Fruit fly (Drosophila melanogaster) Kc167 (cell line): Measurements from ENCODE around the gene sunz.

Experiments used
- Myc ChIP-seq: fragments of >200 bp; optimal IDR thresholded peaks from 2 replicates; lab custom pipeline; 2017; ENCODE audit warnings: missing external identifiers
- Sin3A ChIP-seq: fragments of >200 bp; optimal IDR thresholded peaks from 2 replicates; lab custom pipeline; 2018; ENCODE audit warnings: missing external identifiers
- h ChIP-seq: fragments of >200 bp; optimal IDR thresholded peaks from 3 replicates; lab custom pipeline; 2018; ENCODE audit warnings: missing external identifiers
- insv ChIP-seq: fragments of >200 bp; optimal IDR thresholded peaks from 3 replicates; lab custom pipeline; 2018; ENCODE audit warnings: missing external identifiers
- psq ChIP-seq: fragments of >200 bp; optimal IDR thresholded peaks from 2 replicates; lab custom pipeline; 2017; ENCODE audit warnings: missing external identifiers
- ttk ChIP-seq: sonication (Bioruptor generic); optimal IDR thresholded peaks from 2 replicates; lab custom pipeline; 2017; ENCODE audit warnings: missing external identifiers

The sunz gene

dm6 chr3R:6657278-6658246 is 27.6 kb downstream of the sunz start, which contains the start of the genes CG1307 and twr:
TSS of gene CG1307 (minus strand) at chr3R:6657442.
TSS of gene twr (plus strand) at chr3R:6657882.
- no peak for TF ChIP-seq Myc
- no peak for TF ChIP-seq Sin3A (lab: Kevin White, UChicago)
- no peak for TF ChIP-seq h
- no peak for TF ChIP-seq insv (lab: Kevin White, UChicago)
- no peak for TF ChIP-seq ttk (lab: Kevin White, UChicago)

DNA sequence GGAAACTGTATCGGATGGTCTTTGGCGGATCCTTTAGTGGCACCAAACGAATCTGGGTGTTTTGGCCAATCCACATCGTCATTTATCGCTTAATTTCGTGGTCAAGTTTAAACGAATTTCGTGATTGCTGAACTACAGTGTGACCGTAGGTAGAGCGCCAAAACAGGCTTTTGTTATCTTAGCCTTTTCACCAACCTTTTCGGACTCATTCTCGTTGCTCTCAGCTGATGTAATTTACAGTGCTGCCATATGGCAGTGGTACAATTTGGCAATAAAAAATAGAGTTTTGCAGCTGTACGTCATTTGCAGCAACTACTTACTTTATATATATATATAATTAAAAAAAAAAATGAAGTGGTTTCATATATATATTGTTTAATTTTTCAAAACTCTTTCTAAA is 30.0 kb downstream of the sunz start, which contains the start of gene agt:
agt (minus strand) TSS at position 160 of the 400 bp plus-strand sequence.
- TF ChIP-seq psq (lab: Kevin White, UChicago) (no peak), ttk (lab: Kevin White, UChicago) (no peak), Sin3A (lab: Kevin White, UChicago) (no peak), insv (lab: Kevin White, UChicago) (no peak), h (no peak), Myc (no peak)

dm6 chr3R:6662613-6663288 is 32.8 kb downstream of the sunz start:
- no peak for TF ChIP-seq Myc
- TF ChIP-seq psq (lab: Kevin White, UChicago): no peak
- no peak for TF ChIP-seq h
- no peak for TF ChIP-seq Sin3A (lab: Kevin White, UChicago)
- TF ChIP-seq ttk (lab: Kevin White, UChicago): no peak
- no peak for TF ChIP-seq insv (lab: Kevin White, UChicago)

DNA sequence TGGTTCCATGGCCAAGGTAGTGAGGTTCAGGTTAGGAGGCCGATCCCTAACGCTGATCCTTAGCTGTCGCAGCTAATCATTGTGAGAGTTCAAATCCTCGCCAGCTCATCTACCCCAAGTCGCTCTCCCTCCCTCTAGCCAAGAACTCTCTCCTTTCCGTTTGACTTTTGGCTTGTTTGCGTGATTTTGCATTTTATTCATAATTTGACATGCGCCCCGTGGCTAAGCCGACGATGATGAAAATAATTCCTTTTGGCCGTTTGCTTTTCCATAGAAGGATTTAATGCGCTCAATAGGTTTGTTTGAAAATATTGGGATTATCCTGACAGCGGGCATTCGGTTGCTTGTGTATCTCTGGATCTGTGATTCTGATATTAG is 33.3 kb downstream of the sunz start:
- no peak for TF ChIP-seq ttk (lab: Kevin White, UChicago)
- TF ChIP-seq h: no peak
- TF ChIP-seq Myc: no peak
- no peak for TF ChIP-seq psq (lab: Kevin White, UChicago)
- no peak for TF ChIP-seq insv (lab: Kevin White, UChicago)
- TF ChIP-seq Sin3A (lab: Kevin White, UChicago): no peak

DNA sequence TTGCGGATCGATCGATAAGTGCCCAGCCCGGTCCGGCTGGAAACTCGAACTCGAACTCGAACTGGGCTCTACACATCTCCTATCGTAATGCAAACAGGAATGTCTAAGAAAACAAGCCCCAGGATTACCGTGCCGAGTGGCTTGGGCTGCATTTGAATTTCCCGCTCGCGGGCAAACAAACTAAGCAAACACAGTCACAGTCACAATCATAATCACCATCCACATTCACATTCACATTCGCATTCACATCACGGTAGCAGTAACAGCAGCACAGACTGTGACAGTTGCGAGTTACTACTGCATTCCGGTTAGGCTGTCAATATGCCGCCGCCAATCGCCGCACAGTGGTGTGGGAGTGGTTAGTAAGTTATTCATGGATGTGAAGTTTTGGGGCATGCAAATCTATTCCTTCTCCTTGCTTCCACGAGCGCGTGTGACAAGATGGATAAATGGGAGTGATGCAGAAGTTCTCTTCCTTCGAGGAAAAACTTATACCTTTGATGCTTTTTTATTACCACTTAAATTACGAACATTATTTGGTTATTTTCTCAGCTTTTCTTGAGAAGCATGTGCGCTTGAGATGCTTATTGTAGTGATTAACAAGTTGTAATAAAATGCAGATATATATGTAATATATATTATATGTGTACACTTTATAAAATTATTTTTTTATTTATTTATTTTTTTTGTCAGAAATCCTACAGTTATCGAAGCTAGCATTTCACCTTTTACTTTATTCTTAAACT is 34.6 kb downstream of the sunz start:
- TF ChIP-seq Sin3A (lab: Kevin White, UChicago) (no peak), ttk (lab: Kevin White, UChicago) (no peak), h (no peak), insv (lab: Kevin White, UChicago) (no peak), psq (lab: Kevin White, UChicago) (no peak), Myc (no peak)

DNA sequence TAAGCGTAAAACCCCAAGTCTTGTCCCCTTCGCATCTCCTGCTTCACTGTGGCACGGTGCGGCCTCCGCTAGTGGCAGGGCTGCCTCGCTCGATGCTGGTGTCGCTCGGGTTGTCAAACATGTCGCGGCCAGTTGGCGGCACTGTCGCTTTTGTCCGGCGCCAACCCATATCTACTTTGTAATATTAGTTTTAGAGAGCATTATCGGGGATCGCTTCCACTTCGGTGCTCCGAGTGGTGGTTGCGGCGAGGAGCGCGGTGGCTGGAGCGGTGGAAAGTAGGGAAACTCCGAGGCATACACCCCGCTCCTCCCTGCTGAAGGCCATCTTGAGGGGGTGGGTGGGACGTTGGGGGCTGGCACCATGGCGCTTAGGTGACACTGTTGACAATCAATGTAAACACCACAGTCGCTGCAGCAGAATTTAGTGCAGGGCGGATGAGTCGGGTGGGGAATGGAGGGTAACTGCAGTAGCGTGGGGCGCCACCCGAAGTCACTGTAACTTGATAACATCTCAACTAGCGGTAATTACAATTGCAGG is 35.2 kb downstream of the sunz start:
- TF ChIP-seq insv (lab: Kevin White, UChicago): no peak
- TF ChIP-seq Myc: no peak
- no peak for TF ChIP-seq Sin3A (lab: Kevin White, UChicago)
- TF ChIP-seq ttk (lab: Kevin White, UChicago): no peak
- no peak for TF ChIP-seq h
- no peak for TF ChIP-seq psq (lab: Kevin White, UChicago)

- TF ChIP-seq psq (lab: Kevin White, UChicago): no peak
- TF ChIP-seq insv (lab: Kevin White, UChicago): no peak
- TF ChIP-seq Sin3A (lab: Kevin White, UChicago): no peak
- no peak for TF ChIP-seq Myc
- no peak for TF ChIP-seq h
- TF ChIP-seq ttk (lab: Kevin White, UChicago): no peak
Observed at dm6 chr3R:6667245-6667644, 37.3 kb downstream of the sunz start.

- TF ChIP-seq ttk (lab: Kevin White, UChicago) (no peak), h (no peak), Sin3A (lab: Kevin White, UChicago) (no peak), insv (lab: Kevin White, UChicago) (no peak), psq (lab: Kevin White, UChicago) (no peak), Myc (no peak)
Observed at dm6 chr3R:6668234-6668633, 38.3 kb downstream of the sunz start.

dm6 chr3R:6672303-6673007 is 42.5 kb downstream of the sunz start:
- TF ChIP-seq ttk (lab: Kevin White, UChicago): no peak
- TF ChIP-seq psq (lab: Kevin White, UChicago): no peak
- no peak for TF ChIP-seq Myc
- TF ChIP-seq Sin3A (lab: Kevin White, UChicago): no peak
- TF ChIP-seq insv (lab: Kevin White, UChicago): no peak
- no peak for TF ChIP-seq h

DNA sequence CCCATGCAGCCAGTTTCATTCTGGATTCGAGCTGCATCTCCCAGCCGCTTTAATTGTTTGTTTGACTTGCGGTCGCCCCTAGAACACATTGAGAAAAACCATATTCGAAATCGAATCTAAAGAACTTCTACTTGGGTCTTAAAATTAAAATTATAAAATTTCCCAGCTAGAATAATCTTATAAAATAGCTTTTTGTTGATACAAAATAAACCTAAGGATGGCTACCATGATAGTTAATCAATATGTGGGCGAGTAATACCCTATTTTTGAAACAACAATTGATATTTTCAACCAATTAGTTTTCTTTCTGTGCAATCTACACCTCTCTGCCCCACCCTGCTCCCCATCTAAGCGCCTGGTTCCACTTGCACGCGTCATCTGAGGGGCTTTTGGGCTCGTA is 44.6 kb downstream of the sunz start:
- TF ChIP-seq h: no peak

dm6 chr3R:6678480-6678879 is 48.5 kb downstream of the sunz start, which contains the start of gene lab:
TSS of gene lab (minus strand) at chr3R:6678590.
- no peak for TF ChIP-seq ttk (lab: Kevin White, UChicago)
- TF ChIP-seq psq (lab: Kevin White, UChicago): no peak
- no peak for TF ChIP-seq h
- TF ChIP-seq Myc: no peak
- TF ChIP-seq insv (lab: Kevin White, UChicago): no peak
- TF ChIP-seq Sin3A (lab: Kevin White, UChicago): no peak
